Fruit fly (Drosophila melanogaster) whole organism, embryonic: ENCODE results near the gene CG8312.
A peak's percentile ranks its signal among the peaks of the same experiment; 100 is the strongest.

Experiments
- CG10147 ChIP-seq: fragments of 200-800 bp; sonication (Bioruptor generic); optimal IDR thresholded peaks from 2 replicates; lab custom pipeline; 2019; ENCODE audit warnings: missing biosample characterization, mild to moderate bottlenecking, missing genetic modification characterization, moderate library complexity
- CG10543 ChIP-seq: fragments of 200-800 bp; sonication (Bioruptor generic); optimal IDR thresholded peaks from 3 replicates; lab custom pipeline; 2017; ENCODE audit warnings: missing biosample characterization, mild to moderate bottlenecking, missing genetic modification characterization, moderate library complexity
- CG11398 ChIP-seq: fragments of 200-800 bp; sonication (Bioruptor generic); optimal IDR thresholded peaks from 2 replicates; lab custom pipeline; 2016; ENCODE audit warnings: missing biosample characterization, missing genetic modification characterization
- CG12942 ChIP-seq: fragments of 200-800 bp; sonication (Bioruptor generic); optimal IDR thresholded peaks from 3 replicates; lab custom pipeline; 2016; ENCODE audit warnings: missing biosample characterization, missing genetic modification characterization
- CG13775 ChIP-seq: fragments of 200-800 bp; sonication (Bioruptor generic); optimal IDR thresholded peaks from 3 replicates; lab custom pipeline; 2017; ENCODE audit warnings: missing biosample characterization, mild to moderate bottlenecking, missing genetic modification characterization
- CG1603 ChIP-seq: fragments of 200-800 bp; sonication (Bioruptor generic); optimal IDR thresholded peaks from 2 replicates; lab custom pipeline; 2019; ENCODE audit warnings: missing biosample characterization, mild to moderate bottlenecking, missing genetic modification characterization, moderate library complexity
- CG18599 ChIP-seq: fragments of 200-800 bp; sonication (Bioruptor generic); optimal IDR thresholded peaks from 3 replicates; lab custom pipeline; 2017; ENCODE audit warnings: missing biosample characterization, missing genetic modification characterization, mild to moderate bottlenecking, moderate library complexity, missing genetic modification reagents
- CG18764 ChIP-seq: fragments of 200-800 bp; sonication (Bioruptor generic); optimal IDR thresholded peaks from 3 replicates; lab custom pipeline; 2016; ENCODE audit warnings: missing biosample characterization, missing genetic modification characterization
- CG2712 ChIP-seq: fragments of 200-800 bp; optimal IDR thresholded peaks from 3 replicates; lab custom pipeline; 2019; ENCODE audit warnings: missing biosample characterization, mild to moderate bottlenecking, missing genetic modification characterization, moderate library complexity
- CG2875 ChIP-seq: fragments of 200-800 bp; sonication (Bioruptor generic); optimal IDR thresholded peaks from 2 replicates; lab custom pipeline; 2017; ENCODE audit warnings: missing biosample characterization, mild to moderate bottlenecking, missing genetic modification characterization, missing genetic modification reagents
- CG2889 ChIP-seq: fragments of 200-800 bp; sonication (Bioruptor generic); IDR thresholded peaks from 3 replicates; pipeline ENCODE4 v1.3.6; 2022; ENCODE audit warnings: missing biosample characterization, missing genetic modification characterization
- CG32772 ChIP-seq: fragments of 200-800 bp; sonication (Bioruptor generic); IDR thresholded peaks from 2 replicates; pipeline ENCODE4 v1.3.6; 2022; ENCODE audit warnings: missing biosample characterization, missing genetic modification characterization
- CG33557 ChIP-seq: fragments of 200-800 bp; sonication (Bioruptor generic); optimal IDR thresholded peaks from 2 replicates; lab custom pipeline; 2019; ENCODE audit warnings: missing biosample characterization, mild to moderate bottlenecking, missing genetic modification characterization, moderate library complexity
- CG42726 ChIP-seq: fragments of 200-800 bp; sonication (Bioruptor generic); IDR thresholded peaks from 2 replicates; pipeline ENCODE4 v1.3.6; 2022; ENCODE audit warnings: missing biosample characterization, missing genetic modification characterization; ENCODE audit not compliant: partially characterized antibody
- CG4328 ChIP-seq: fragments of 200-800 bp; sonication (Bioruptor generic); optimal IDR thresholded peaks from 3 replicates; lab custom pipeline; 2017; ENCODE audit warnings: missing biosample characterization, missing genetic modification reagents, missing genetic modification characterization
- CG4854 ChIP-seq: fragments of 200-800 bp; sonication (Bioruptor generic); optimal IDR thresholded peaks from 2 replicates; lab custom pipeline; 2016; ENCODE audit warnings: missing biosample characterization, missing genetic modification characterization, inconsistent platforms
- CG6175 ChIP-seq: fragments of 200-800 bp; sonication (Bioruptor generic); IDR thresholded peaks from 3 replicates; pipeline ENCODE4 v1.3.6; 2022; ENCODE audit warnings: missing biosample characterization, missing genetic modification characterization
- CG6272 ChIP-seq: fragments of 200-800 bp; sonication (Bioruptor generic); IDR thresholded peaks from 2 replicates; pipeline ENCODE4 v1.3.6; 2022; ENCODE audit warnings: missing biosample characterization, missing genetic modification characterization
- CG7963 ChIP-seq: fragments of 200-800 bp; sonication (Bioruptor generic); IDR thresholded peaks from 3 replicates; pipeline ENCODE4 v1.3.6; 2022; ENCODE audit warnings: missing biosample characterization, missing genetic modification characterization; ENCODE audit not compliant: partially characterized antibody
- CG8359 ChIP-seq: fragments of 200-800 bp; sonication (Bioruptor generic); optimal IDR thresholded peaks from 2 replicates; lab custom pipeline; 2017; ENCODE audit warnings: missing biosample characterization, mild to moderate bottlenecking, missing genetic modification characterization, borderline replicate concordance
- Chrac-16 ChIP-seq: fragments of 200-800 bp; sonication (Bioruptor generic); optimal IDR thresholded peaks from 3 replicates; lab custom pipeline; 2016; ENCODE audit warnings: missing biosample characterization, missing genetic modification characterization
- Dbx ChIP-seq: fragments of 200-800 bp; sonication (Bioruptor generic); IDR thresholded peaks from 3 replicates; pipeline ENCODE4 v1.3.6; 2022; ENCODE audit warnings: missing biosample characterization, missing genetic modification characterization
- Gsc ChIP-seq: fragments of 200-800 bp; sonication (Bioruptor generic); IDR thresholded peaks from 2 replicates; pipeline ENCODE4 v1.3.6; 2022; ENCODE audit warnings: missing biosample characterization, missing genetic modification characterization
- H15 ChIP-seq: fragments of 200-800 bp; sonication (Bioruptor generic); IDR thresholded peaks from 3 replicates; pipeline ENCODE4 v1.3.6; 2022; ENCODE audit warnings: missing biosample characterization, missing genetic modification characterization
- HHEX ChIP-seq: fragments of 200-800 bp; sonication (Bioruptor generic); optimal IDR thresholded peaks from 3 replicates; lab custom pipeline; 2017; ENCODE audit warnings: missing biosample characterization, mild to moderate bottlenecking, missing genetic modification characterization, missing genetic modification reagents
- HmgD ChIP-seq: fragments of 200-800 bp; sonication (Bioruptor generic); optimal IDR thresholded peaks from 3 replicates; lab custom pipeline; 2016; ENCODE audit warnings: missing biosample characterization, missing genetic modification characterization
- Mad ChIP-seq: fragments of 200-800 bp; sonication (Bioruptor generic); optimal IDR thresholded peaks from 2 replicates; lab custom pipeline; 2016; ENCODE audit warnings: missing biosample characterization, missing genetic modification characterization
- Med ChIP-seq: fragments of 200-800 bp; sonication (Bioruptor generic); peaks from one replicate; lab custom pipeline; 2016; ENCODE audit warnings: missing biosample characterization, missing genetic modification characterization, mild to moderate bottlenecking, inconsistent platforms, moderate library complexity
- Nf-YC ChIP-seq: fragments of 200-800 bp; optimal IDR thresholded peaks from 3 replicates; lab custom pipeline; 2019; ENCODE audit warnings: missing biosample characterization, mild to moderate bottlenecking, missing genetic modification characterization, moderate library complexity
- Pdp1 ChIP-seq, 2 experiments: fragments of 200-800 bp; sonication (Bioruptor generic); optimal IDR thresholded peaks; 3 replicates each; lab custom pipeline; 2016; ENCODE audit warnings: missing biosample characterization in 2 of 2, missing genetic modification characterization in 2 of 2, mild to moderate bottlenecking in 1 of 2, moderate library complexity in 1 of 2
- Sry-β ChIP-seq: fragments of 200-800 bp; sonication (Bioruptor generic); optimal IDR thresholded peaks from 2 replicates; lab custom pipeline; 2018; ENCODE audit warnings: missing biosample characterization, mild to moderate bottlenecking, missing genetic modification characterization, moderate library complexity
- amos ChIP-seq: fragments of 200-800 bp; sonication (Bioruptor generic); IDR thresholded peaks from 2 replicates; pipeline ENCODE4 v1.3.6; 2022; ENCODE audit warnings: missing biosample characterization, missing genetic modification characterization; ENCODE audit not compliant: partially characterized antibody
- ci ChIP-seq: fragments of 200-800 bp; sonication (Bioruptor generic); IDR thresholded peaks from 3 replicates; pipeline ENCODE4 v1.3.6; 2022; ENCODE audit warnings: missing biosample characterization, missing genetic modification characterization
- ham ChIP-seq: fragments of 200-800 bp; sonication (Bioruptor generic); IDR thresholded peaks from 2 replicates; pipeline ENCODE4 v1.3.6; 2022; ENCODE audit warnings: missing biosample characterization, missing genetic modification characterization
- hth ChIP-seq: fragments of >200 bp; optimal IDR thresholded peaks from 2 replicates; lab custom pipeline; 2017; ENCODE audit warnings: inconsistent platforms
- jumu ChIP-seq: fragments of 200-800 bp; sonication (Bioruptor generic); optimal IDR thresholded peaks from 3 replicates; lab custom pipeline; 2016; ENCODE audit warnings: missing biosample characterization, missing genetic modification characterization
- kah ChIP-seq: fragments of 200-800 bp; sonication (Bioruptor generic); optimal IDR thresholded peaks from 2 replicates; lab custom pipeline; 2018; ENCODE audit warnings: missing biosample characterization, mild to moderate bottlenecking, missing genetic modification characterization
- odd ChIP-seq: fragments of 200-800 bp; sonication (Bioruptor generic); optimal IDR thresholded peaks from 2 replicates; lab custom pipeline; 2017; ENCODE audit warnings: missing biosample characterization, mild to moderate bottlenecking, missing genetic modification characterization
- peb ChIP-seq: fragments of 200-800 bp; sonication (Bioruptor generic); IDR thresholded peaks from 2 replicates; pipeline ENCODE4 v1.3.6; 2022; ENCODE audit warnings: missing biosample characterization, missing genetic modification characterization
- pho ChIP-seq: fragments of 200-800 bp; sonication (Bioruptor generic); optimal IDR thresholded peaks from 2 replicates; lab custom pipeline; 2016; ENCODE audit warnings: missing biosample characterization, missing genetic modification characterization
- pnt ChIP-seq: fragments of 200-800 bp; sonication (Bioruptor generic); optimal IDR thresholded peaks from 3 replicates; lab custom pipeline; 2016; ENCODE audit warnings: missing biosample characterization, missing genetic modification characterization
- pzg ChIP-seq: fragments of 200-800 bp; sonication (Bioruptor generic); optimal IDR thresholded peaks from 3 replicates; lab custom pipeline; 2018; ENCODE audit warnings: missing biosample characterization, mild to moderate bottlenecking, missing genetic modification characterization, moderate library complexity
- ro ChIP-seq: fragments of 200-800 bp; sonication (Bioruptor generic); IDR thresholded peaks from 2 replicates; pipeline ENCODE4 v1.3.6; 2022; ENCODE audit warnings: missing biosample characterization, missing genetic modification characterization
- salm ChIP-seq: fragments of 200-800 bp; sonication (Bioruptor generic); optimal IDR thresholded peaks from 2 replicates; lab custom pipeline; 2018; ENCODE audit warnings: missing biosample characterization, mild to moderate bottlenecking, missing genetic modification characterization
- scrt ChIP-seq: fragments of 200-800 bp; sonication (Bioruptor generic); optimal IDR thresholded peaks from 2 replicates; lab custom pipeline; 2018; ENCODE audit warnings: missing biosample characterization, mild to moderate bottlenecking, missing genetic modification characterization, moderate library complexity
- slbo ChIP-seq: fragments of 200-800 bp; sonication (Bioruptor generic); IDR thresholded peaks from 2 replicates; pipeline ENCODE4 v1.3.6; 2022; ENCODE audit warnings: missing biosample characterization, missing genetic modification characterization
- ssp ChIP-seq: fragments of 200-800 bp; sonication (Bioruptor generic); IDR thresholded peaks from 2 replicates; pipeline ENCODE4 v1.3.6; 2022; ENCODE audit warnings: missing biosample characterization, missing genetic modification characterization
- tio ChIP-seq: fragments of 200-800 bp; sonication (Bioruptor generic); optimal IDR thresholded peaks from 2 replicates; lab custom pipeline; 2017; ENCODE audit warnings: missing biosample characterization, missing genetic modification characterization, inconsistent platforms
- vfl ChIP-seq: fragments of 200-800 bp; sonication (Bioruptor generic); optimal IDR thresholded peaks from 2 replicates; lab custom pipeline; 2016; ENCODE audit warnings: missing biosample characterization, missing genetic modification characterization
- vvl ChIP-seq: fragments of 200-800 bp; sonication (Bioruptor generic); IDR thresholded peaks from 2 replicates; pipeline ENCODE4 v1.3.6; 2022; ENCODE audit warnings: missing biosample characterization, missing genetic modification characterization

The CG8312 gene

DNA sequence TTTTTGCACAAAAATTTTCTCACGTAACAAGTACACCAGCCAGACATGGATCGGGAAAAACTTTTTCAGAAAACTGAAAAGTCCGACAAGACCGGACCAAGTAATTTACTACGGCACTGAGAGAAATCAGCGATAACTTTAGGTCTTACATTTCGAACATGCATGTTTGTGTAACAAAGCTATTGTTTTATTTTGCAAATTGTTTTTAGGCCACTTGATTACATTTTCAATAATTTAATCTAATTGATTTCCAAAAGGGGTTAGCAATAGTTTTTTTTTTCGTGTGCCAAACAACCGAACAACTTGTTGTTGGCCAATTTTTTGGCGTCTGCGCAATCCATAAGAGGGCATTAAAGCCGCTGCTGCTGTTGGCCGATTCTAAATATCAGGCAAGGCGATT, 22.0 kb downstream of the CG8312 start (continued):
- TF ChIP-seq Med (peak; percentile 96), CG6175 (GFP tag; lab: Robert Waterston, UW) (no peak), CG7963 (GFP tag; lab: Robert Waterston, UW) (no peak), odd (no peak)

DNA sequence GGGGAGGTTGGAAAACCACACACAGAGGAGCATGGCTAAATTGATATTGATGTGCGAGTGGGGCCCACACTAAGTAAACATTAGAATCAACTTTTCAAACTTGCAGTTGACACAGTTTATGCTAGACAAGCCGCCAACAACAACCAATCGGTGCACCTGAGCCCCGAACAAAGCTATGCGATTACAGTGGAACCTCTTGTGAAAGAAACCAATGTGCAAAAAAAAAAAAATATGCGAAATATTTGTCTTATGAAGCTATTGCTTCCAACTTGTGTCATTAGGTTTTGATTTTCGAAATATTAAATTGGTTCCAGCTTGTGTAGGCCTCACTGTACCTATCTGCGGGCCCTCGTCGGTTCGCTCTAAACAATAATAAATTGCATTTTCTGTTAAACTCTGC, 27.2 kb downstream of the CG8312 start:
- TF ChIP-seq ssp (GFP tag; lab: Robert Waterston, UW) (peak; percentile 60; the same call in 1 of the 2 replicates), CG2712 (tag; lab: Kevin White, UChicago) (peak; percentile 62), tio (GFP tag; lab: Kevin White, UChicago) (peak; percentile 42), ci (GFP tag; lab: Robert Waterston, UW) (peak; percentile 93), CG2889 (GFP tag; lab: Robert Waterston, UW) (peak; percentile 70; the same call in 2 of the 3 replicates), CG32772 (GFP tag; lab: Robert Waterston, UW) (peak; percentile 88), Gsc (GFP tag; lab: Robert Waterston, UW) (peak; percentile 64), HmgD (GFP tag; lab: Kevin White, UChicago) (no peak), CG10147 (GFP tag; lab: Kevin White, UChicago) (no peak), amos (no peak), Sry-β (GFP tag; lab: Kevin White, UChicago) (no peak), pho (GFP tag; lab: Kevin White, UChicago) (peak; percentile 35), CG8359 (GFP tag; lab: Kevin White, UChicago) (peak; percentile 50), CG12942 (peak; percentile 51), ro (peak; percentile 74), pzg (GFP tag; lab: Kevin White, UChicago) (no peak), H15 (GFP tag; lab: Robert Waterston, UW) (peak; percentile 79), kah (GFP tag; lab: Kevin White, UChicago) (peak; percentile 51), CG10543 (GFP tag; lab: Kevin White, UChicago) (no peak), pnt (GFP tag; lab: Kevin White, UChicago) (peak; percentile 74), Pdp1 (GFP tag; optimal IDR thresholded peaks at IDR 0.05; lab: Kevin White, UChicago) (peak; percentile 68 to 75), Nf-YC (tag; lab: Kevin White, UChicago) (peak; percentile 16), hth (lab: Kevin White, UChicago) (no peak), CG33557 (GFP tag; lab: Kevin White, UChicago) (peak; percentile 19), CG18764 (GFP tag; lab: Kevin White, UChicago) (peak; percentile 66), peb (peak; percentile 71), CG42726 (no peak), Dbx (GFP tag; lab: Robert Waterston, UW) (0 out of 3 replicates have a peak, but pooled peaks have one; percentile 43), Chrac-16 (GFP tag; lab: Kevin White, UChicago) (peak; percentile 69), scrt (peak; percentile 30), CG6272 (GFP tag; lab: Robert Waterston, UW) (no peak; the same call in none of the 2 replicates), HHEX (GFP tag; lab: Kevin White, UChicago) (peak; percentile 60), CG11398 (GFP tag; lab: Kevin White, UChicago) (peak; percentile 51), salm (tag; lab: Kevin White, UChicago) (peak; percentile 31), vfl (no peak), CG4328 (GFP tag; lab: Kevin White, UChicago) (no peak), CG4854 (GFP tag; lab: Kevin White, UChicago) (no peak), slbo (GFP tag; lab: Robert Waterston, UW) (peak; percentile 80), vvl (GFP tag; lab: Robert Waterston, UW) (peak; percentile 90), CG2875 (peak; percentile 59), CG13775 (peak; percentile 45), jumu (GFP tag; lab: Kevin White, UChicago) (peak; percentile 68), Mad (GFP tag; lab: Kevin White, UChicago) (peak; percentile 46), CG18599 (GFP tag; lab: Kevin White, UChicago) (peak; percentile 64), CG1603 (tag; lab: Kevin White, UChicago) (peak; percentile 87), ham (no peak)
